Worm (Caenorhabditis elegans) whole organism, L3 larva: ENCODE data around the gene Y56A3A.28.

Experiments
- R02D3.7 ChIP-seq: fragments of 150-350 bp; optimal IDR thresholded peaks from 2 replicates; lab custom pipeline; 2014; ENCODE audit warnings: missing biosample characterization, missing genetic modification characterization
- ZK546.5 ChIP-seq: sonication (generic microtip); optimal IDR thresholded peaks from 2 replicates; lab custom pipeline; 2017; ENCODE audit warnings: missing biosample characterization, missing genetic modification characterization
- ama-1 ChIP-seq: fragments of 150-350 bp; optimal IDR thresholded peaks from 2 replicates; lab custom pipeline; 2018
- ceh-28 ChIP-seq: fragments of 150-350 bp; optimal IDR thresholded peaks from 2 replicates; lab custom pipeline; 2014; ENCODE audit warnings: missing biosample characterization, missing genetic modification reagents, missing genetic modification characterization
- ceh-82 ChIP-seq: fragments of 150-350 bp; optimal IDR thresholded peaks from 2 replicates; lab custom pipeline; 2014; ENCODE audit warnings: missing biosample characterization, missing genetic modification characterization
- daf-12 ChIP-seq: fragments of 150-350 bp; optimal IDR thresholded peaks from 2 replicates; lab custom pipeline; 2014; ENCODE audit warnings: missing biosample characterization, missing genetic modification reagents, missing genetic modification characterization
- egl-5 ChIP-seq: fragments of 150-350 bp; optimal IDR thresholded peaks from 2 replicates; lab custom pipeline; 2017; ENCODE audit warnings: missing biosample characterization, missing genetic modification reagents, missing genetic modification characterization, inconsistent platforms
- elt-1 ChIP-seq: fragments of 150-350 bp; optimal IDR thresholded peaks from 2 replicates; lab custom pipeline; 2014; ENCODE audit warnings: missing biosample characterization, missing genetic modification characterization
- elt-2 ChIP-seq: sonication (generic microtip); optimal IDR thresholded peaks from 2 replicates; lab custom pipeline; 2016; ENCODE audit warnings: missing genetic modification reagents, mild to moderate bottlenecking, missing genetic modification characterization, missing compliant biosample characterization
- elt-3 ChIP-seq, 3 experiments: fragments of 150-350 bp in 1 of 3; sonication (generic microtip) in 2 of 3; optimal IDR thresholded peaks; 2 replicates in 2 of 3; 4 replicates in 1 of 3; lab custom pipeline; 2014 to 2017; ENCODE audit warnings: missing biosample characterization in 3 of 3, missing genetic modification characterization in 3 of 3
- fkh-10 ChIP-seq: sonication (generic microtip); optimal IDR thresholded peaks from 2 replicates; lab custom pipeline; 2017; ENCODE audit warnings: missing biosample characterization, missing genetic modification reagents, missing genetic modification characterization
- fos-1 ChIP-seq: fragments of 150-350 bp; optimal IDR thresholded peaks from 2 replicates; lab custom pipeline; 2014; ENCODE audit warnings: missing biosample characterization, missing genetic modification characterization
- hmg-11 ChIP-seq: sonication (generic microtip); optimal IDR thresholded peaks from 2 replicates; lab custom pipeline; 2016; ENCODE audit warnings: missing genetic modification characterization, missing compliant biosample characterization
- jun-1 ChIP-seq: fragments of 150-350 bp; optimal IDR thresholded peaks from 2 replicates; lab custom pipeline; 2014; ENCODE audit warnings: missing biosample characterization, missing genetic modification reagents, missing genetic modification characterization
- lin-15B ChIP-seq: fragments of 150-350 bp; optimal IDR thresholded peaks from 2 replicates; lab custom pipeline; 2014; ENCODE audit warnings: missing biosample characterization, missing genetic modification characterization
- lin-39 ChIP-seq: fragments of 150-350 bp; optimal IDR thresholded peaks from 2 replicates; lab custom pipeline; 2018; ENCODE audit warnings: missing biosample characterization, missing genetic modification reagents, missing genetic modification characterization
- lsy-12 ChIP-seq: sonication (generic microtip); optimal IDR thresholded peaks from 2 replicates; lab custom pipeline; 2016; ENCODE audit warnings: mild to moderate bottlenecking, missing genetic modification characterization, missing compliant biosample characterization
- mdl-1 ChIP-seq: fragments of 150-350 bp; optimal IDR thresholded peaks from 2 replicates; lab custom pipeline; 2014; ENCODE audit warnings: missing biosample characterization, missing genetic modification characterization
- nfya-1 ChIP-seq: sonication (generic microtip); optimal IDR thresholded peaks from 2 replicates; lab custom pipeline; 2017; ENCODE audit warnings: missing genetic modification characterization, mild to moderate bottlenecking, missing compliant biosample characterization, antibody characterized with exemption, moderate library complexity; ENCODE audit not compliant: insufficient read depth
- nhr-23 ChIP-seq: fragments of 150-350 bp; optimal IDR thresholded peaks from 2 replicates; lab custom pipeline; 2014; ENCODE audit warnings: missing biosample characterization, missing genetic modification reagents, missing genetic modification characterization
- nhr-25 ChIP-seq: sonication (generic microtip); optimal IDR thresholded peaks from 2 replicates; lab custom pipeline; 2017; ENCODE audit warnings: missing biosample characterization, missing genetic modification characterization
- nhr-43 ChIP-seq: sonication (generic microtip); optimal IDR thresholded peaks from 2 replicates; lab custom pipeline; 2016; ENCODE audit warnings: mild to moderate bottlenecking, missing genetic modification characterization, missing compliant biosample characterization; ENCODE audit not compliant: poor library complexity, severe bottlenecking
- nhr-67 ChIP-seq: fragments of 150-350 bp; optimal IDR thresholded peaks from 2 replicates; lab custom pipeline; 2014; ENCODE audit warnings: missing biosample characterization, missing genetic modification characterization
- nhr-76 ChIP-seq: fragments of 150-350 bp; sonication (generic microtip); optimal IDR thresholded peaks from 5 replicates; lab custom pipeline; 2014; ENCODE audit warnings: missing biosample characterization, missing genetic modification characterization
- pha-4 ChIP-seq: fragments of 150-350 bp; optimal IDR thresholded peaks from 2 replicates; lab custom pipeline; 2014; ENCODE audit warnings: missing biosample characterization, missing genetic modification reagents, missing genetic modification characterization
- pqm-1 ChIP-seq: fragments of 150-350 bp; optimal IDR thresholded peaks from 2 replicates; lab custom pipeline; 2017; ENCODE audit warnings: missing biosample characterization, missing genetic modification characterization, inconsistent platforms
- skn-1 ChIP-seq: fragments of 150-350 bp; optimal IDR thresholded peaks from 2 replicates; lab custom pipeline; 2014; ENCODE audit warnings: missing biosample characterization, missing genetic modification characterization
- snpc-4 ChIP-seq: fragments of 150-350 bp; optimal IDR thresholded peaks from 2 replicates; lab custom pipeline; 2014; ENCODE audit warnings: missing biosample characterization, missing genetic modification characterization
- tbx-2 ChIP-seq: sonication (generic microtip); optimal IDR thresholded peaks from 2 replicates; lab custom pipeline; 2016; ENCODE audit warnings: mild to moderate bottlenecking, missing genetic modification characterization, missing compliant biosample characterization
- unc-39 ChIP-seq: sonication (generic microtip); optimal IDR thresholded peaks from 4 replicates; lab custom pipeline; 2017; ENCODE audit warnings: missing biosample characterization, missing genetic modification characterization
- unc-62 ChIP-seq: fragments of 150-350 bp; sonication (generic microtip); optimal IDR thresholded peaks from 4 replicates; lab custom pipeline; 2014; ENCODE audit warnings: missing biosample characterization, missing genetic modification reagents, missing genetic modification characterization
- ztf-4 ChIP-seq: fragments of 150-350 bp; optimal IDR thresholded peaks from 2 replicates; lab custom pipeline; 2014; ENCODE audit warnings: missing biosample characterization, missing genetic modification characterization

Y56A3A.28 gene

ce11 chrIII:12013718-12014117, 42.5 kb upstream of the Y56A3A.28 start:
- TF ChIP-seq ZK546.5 (tag; lab: Kevin White, UChicago): no peak
- peak; percentile 56 for TF ChIP-seq ceh-28 (tag; lab: Kevin White, UChicago)

- TF ChIP-seq hmg-11 (tag; lab: Kevin White, UChicago) (peak; percentile 6), lsy-12 (tag; lab: Kevin White, UChicago) (no peak), elt-2 (tag; lab: Kevin White, UChicago) (no peak), nhr-23 (peak; percentile 52), nhr-25 (tag; lab: Kevin White, UChicago) (peak; percentile 69), ama-1 (lab: Kevin White, UChicago) (no peak)
Measured at ce11 chrIII:12013054-12013453, 41.9 kb upstream of the Y56A3A.28 start.

ce11 chrIII:12009764-12010163, 38.6 kb upstream of the Y56A3A.28 start:
- no peak for TF ChIP-seq unc-39 (tag; lab: Kevin White, UChicago)
- TF ChIP-seq daf-12 (tag; lab: Kevin White, UChicago): no peak
- TF ChIP-seq lin-39 (tag; lab: Kevin White, UChicago): no peak
- TF ChIP-seq nhr-25 (tag; lab: Kevin White, UChicago): peak; percentile 64
- TF ChIP-seq elt-1 (tag; lab: Kevin White, UChicago): no peak
- TF ChIP-seq pha-4 (tag; lab: Kevin White, UChicago): peak; percentile 10
- TF ChIP-seq ceh-82: no peak
- TF ChIP-seq ama-1 (lab: Kevin White, UChicago): no peak
- TF ChIP-seq unc-62 (GFP tag; lab: Kevin White, UChicago): no peak
- TF ChIP-seq lin-15B: no peak
- peak; percentile 53 for TF ChIP-seq egl-5 (tag; lab: Kevin White, UChicago)
- no peak for TF ChIP-seq ztf-4 (tag; lab: Kevin White, UChicago)
- no peak for TF ChIP-seq mdl-1 (tag; lab: Kevin White, UChicago)
- TF ChIP-seq ceh-28 (tag; lab: Kevin White, UChicago): no peak
- no peak for TF ChIP-seq nhr-43 (tag; lab: Kevin White, UChicago)

ce11 chrIII:12009321-12009720, 38.1 kb upstream of the Y56A3A.28 start:
- TF ChIP-seq snpc-4 (tag; lab: Kevin White, UChicago): no peak
- TF ChIP-seq hmg-11 (tag; lab: Kevin White, UChicago): no peak
- TF ChIP-seq skn-1 (tag; lab: Kevin White, UChicago): no peak
- no peak for TF ChIP-seq elt-2 (tag; lab: Kevin White, UChicago)

ce11 chrIII:12005052-12005451, 33.9 kb upstream of the Y56A3A.28 start:
- TF ChIP-seq pha-4 (tag; lab: Kevin White, UChicago): peak; percentile 1
- TF ChIP-seq, all 47 proteins: peak for 1; not testable (repeated sequence) for 46

ce11 chrIII:12003264-12003663, 32.1 kb upstream of the Y56A3A.28 start:
- TF ChIP-seq R02D3.7 (no peak), nfya-1 (tag; lab: Kevin White, UChicago) (peak; percentile 63), pqm-1 (peak; percentile 89), fkh-10 (GFP tag; lab: Kevin White, UChicago) (no peak), snpc-4 (tag; lab: Kevin White, UChicago) (peak; percentile 17), elt-3 (tag; optimal IDR thresholded peaks at IDR 0.05; lab: Kevin White, UChicago) (peak in 1 of 3 experiments; percentile 48), ceh-28 (tag; lab: Kevin White, UChicago) (peak; percentile 63), lin-15B (peak; percentile 56), nhr-67 (tag; lab: Kevin White, UChicago) (no peak), skn-1 (tag; lab: Kevin White, UChicago) (no peak), elt-1 (tag; lab: Kevin White, UChicago) (no peak), pha-4 (tag; lab: Kevin White, UChicago) (peak; percentile 89), tbx-2 (tag; lab: Kevin White, UChicago) (no peak), nhr-23 (peak; percentile 69), hmg-11 (tag; lab: Kevin White, UChicago) (peak; percentile 9), unc-62 (GFP tag; lab: Kevin White, UChicago) (peak; percentile 37), elt-2 (tag; lab: Kevin White, UChicago) (peak; percentile 93), nhr-25 (tag; lab: Kevin White, UChicago) (peak; percentile 60), fos-1 (tag; lab: Kevin White, UChicago) (no peak), jun-1 (tag; lab: Kevin White, UChicago) (peak; percentile 90), nhr-76 (tag; lab: Kevin White, UChicago) (no peak), ZK546.5 (tag; lab: Kevin White, UChicago) (no peak)
